Worm (Caenorhabditis elegans) whole organism, L3 larva: ENCODE measurements around the gene C47E8.3.

Experiments
- R02D3.7 ChIP-seq: fragments of 150-350 bp; optimal IDR thresholded peaks from 2 replicates; lab custom pipeline; 2014; ENCODE audit warnings: missing biosample characterization, missing genetic modification characterization
- ZK546.5 ChIP-seq: sonication (generic microtip); optimal IDR thresholded peaks from 2 replicates; lab custom pipeline; 2017; ENCODE audit warnings: missing biosample characterization, missing genetic modification characterization
- aly-2 ChIP-seq: fragments of 150-350 bp; optimal IDR thresholded peaks from 2 replicates; lab custom pipeline; 2014; ENCODE audit warnings: missing biosample characterization, missing genetic modification characterization
- ama-1 ChIP-seq: fragments of 150-350 bp; optimal IDR thresholded peaks from 2 replicates; lab custom pipeline; 2018
- ceh-16 ChIP-seq: sonication (generic microtip); optimal IDR thresholded peaks from 2 replicates; lab custom pipeline; 2017; ENCODE audit warnings: missing biosample characterization, missing genetic modification characterization
- ceh-28 ChIP-seq: fragments of 150-350 bp; optimal IDR thresholded peaks from 2 replicates; lab custom pipeline; 2014; ENCODE audit warnings: missing biosample characterization, missing genetic modification reagents, missing genetic modification characterization
- ceh-82 ChIP-seq: fragments of 150-350 bp; optimal IDR thresholded peaks from 2 replicates; lab custom pipeline; 2014; ENCODE audit warnings: missing biosample characterization, missing genetic modification characterization
- ceh-9 ChIP-seq: sonication (generic microtip); optimal IDR thresholded peaks from 2 replicates; lab custom pipeline; 2018; ENCODE audit warnings: missing biosample characterization, missing genetic modification characterization
- daf-12 ChIP-seq: fragments of 150-350 bp; optimal IDR thresholded peaks from 2 replicates; lab custom pipeline; 2014; ENCODE audit warnings: missing biosample characterization, missing genetic modification reagents, missing genetic modification characterization
- egl-27 ChIP-seq: sonication (generic microtip); optimal IDR thresholded peaks from 4 replicates; lab custom pipeline; 2017; ENCODE audit warnings: missing biosample characterization, missing genetic modification reagents, missing genetic modification characterization
- egl-5 ChIP-seq: fragments of 150-350 bp; optimal IDR thresholded peaks from 2 replicates; lab custom pipeline; 2017; ENCODE audit warnings: missing biosample characterization, missing genetic modification reagents, missing genetic modification characterization, inconsistent platforms
- elt-1 ChIP-seq: fragments of 150-350 bp; optimal IDR thresholded peaks from 2 replicates; lab custom pipeline; 2014; ENCODE audit warnings: missing biosample characterization, missing genetic modification characterization
- elt-2 ChIP-seq: sonication (generic microtip); optimal IDR thresholded peaks from 2 replicates; lab custom pipeline; 2016; ENCODE audit warnings: missing genetic modification reagents, mild to moderate bottlenecking, missing genetic modification characterization, missing compliant biosample characterization
- elt-3 ChIP-seq, 3 experiments: fragments of 150-350 bp in 1 of 3; sonication (generic microtip) in 2 of 3; optimal IDR thresholded peaks; 2 replicates in 2 of 3; 4 replicates in 1 of 3; lab custom pipeline; 2014 to 2017; ENCODE audit warnings: missing biosample characterization in 3 of 3, missing genetic modification characterization in 3 of 3
- eor-1 ChIP-seq, 2 experiments: fragments of 150-350 bp; optimal IDR thresholded peaks; 2 replicates each; lab custom pipeline; 2014 to 2018; ENCODE audit warnings: missing biosample characterization in 2 of 2, missing genetic modification characterization in 2 of 2
- fkh-10 ChIP-seq: sonication (generic microtip); optimal IDR thresholded peaks from 2 replicates; lab custom pipeline; 2017; ENCODE audit warnings: missing biosample characterization, missing genetic modification reagents, missing genetic modification characterization
- fkh-2 ChIP-seq: fragments of 150-350 bp; optimal IDR thresholded peaks from 2 replicates; lab custom pipeline; 2014; ENCODE audit warnings: missing biosample characterization, missing genetic modification reagents, missing genetic modification characterization
- fos-1 ChIP-seq: fragments of 150-350 bp; optimal IDR thresholded peaks from 2 replicates; lab custom pipeline; 2014; ENCODE audit warnings: missing biosample characterization, missing genetic modification characterization
- hmg-11 ChIP-seq: sonication (generic microtip); optimal IDR thresholded peaks from 2 replicates; lab custom pipeline; 2016; ENCODE audit warnings: missing genetic modification characterization, missing compliant biosample characterization
- jun-1 ChIP-seq: fragments of 150-350 bp; optimal IDR thresholded peaks from 2 replicates; lab custom pipeline; 2014; ENCODE audit warnings: missing biosample characterization, missing genetic modification reagents, missing genetic modification characterization
- lin-15B ChIP-seq: fragments of 150-350 bp; optimal IDR thresholded peaks from 2 replicates; lab custom pipeline; 2014; ENCODE audit warnings: missing biosample characterization, missing genetic modification characterization
- lin-39 ChIP-seq: fragments of 150-350 bp; optimal IDR thresholded peaks from 2 replicates; lab custom pipeline; 2018; ENCODE audit warnings: missing biosample characterization, missing genetic modification reagents, missing genetic modification characterization
- lsy-12 ChIP-seq: sonication (generic microtip); optimal IDR thresholded peaks from 2 replicates; lab custom pipeline; 2016; ENCODE audit warnings: mild to moderate bottlenecking, missing genetic modification characterization, missing compliant biosample characterization
- mdl-1 ChIP-seq: fragments of 150-350 bp; optimal IDR thresholded peaks from 2 replicates; lab custom pipeline; 2014; ENCODE audit warnings: missing biosample characterization, missing genetic modification characterization
- nfya-1 ChIP-seq: sonication (generic microtip); optimal IDR thresholded peaks from 2 replicates; lab custom pipeline; 2017; ENCODE audit warnings: missing genetic modification characterization, mild to moderate bottlenecking, missing compliant biosample characterization, antibody characterized with exemption, moderate library complexity; ENCODE audit not compliant: insufficient read depth
- nhr-11 ChIP-seq: fragments of 150-350 bp; optimal IDR thresholded peaks from 2 replicates; lab custom pipeline; 2014; ENCODE audit warnings: missing biosample characterization, missing genetic modification characterization
- nhr-12 ChIP-seq: fragments of 150-350 bp; optimal IDR thresholded peaks from 2 replicates; lab custom pipeline; 2014; ENCODE audit warnings: missing biosample characterization, missing genetic modification characterization
- nhr-23 ChIP-seq: fragments of 150-350 bp; optimal IDR thresholded peaks from 2 replicates; lab custom pipeline; 2014; ENCODE audit warnings: missing biosample characterization, missing genetic modification reagents, missing genetic modification characterization
- nhr-237 ChIP-seq: fragments of 150-350 bp; optimal IDR thresholded peaks from 2 replicates; lab custom pipeline; 2014; ENCODE audit warnings: missing biosample characterization, missing genetic modification characterization
- nhr-25 ChIP-seq: sonication (generic microtip); optimal IDR thresholded peaks from 2 replicates; lab custom pipeline; 2017; ENCODE audit warnings: missing biosample characterization, missing genetic modification characterization
- nhr-28 ChIP-seq: fragments of 150-350 bp; optimal IDR thresholded peaks from 2 replicates; lab custom pipeline; 2014; ENCODE audit warnings: missing biosample characterization, missing genetic modification characterization
- nhr-43 ChIP-seq: sonication (generic microtip); optimal IDR thresholded peaks from 2 replicates; lab custom pipeline; 2016; ENCODE audit warnings: mild to moderate bottlenecking, missing genetic modification characterization, missing compliant biosample characterization; ENCODE audit not compliant: poor library complexity, severe bottlenecking
- nhr-67 ChIP-seq: fragments of 150-350 bp; optimal IDR thresholded peaks from 2 replicates; lab custom pipeline; 2014; ENCODE audit warnings: missing biosample characterization, missing genetic modification characterization
- nhr-76 ChIP-seq: fragments of 150-350 bp; sonication (generic microtip); optimal IDR thresholded peaks from 5 replicates; lab custom pipeline; 2014; ENCODE audit warnings: missing biosample characterization, missing genetic modification characterization
- nhr-77 ChIP-seq: fragments of 150-350 bp; optimal IDR thresholded peaks from 2 replicates; lab custom pipeline; 2014; ENCODE audit warnings: missing biosample characterization, missing genetic modification characterization
- pha-4 ChIP-seq: fragments of 150-350 bp; optimal IDR thresholded peaks from 2 replicates; lab custom pipeline; 2014; ENCODE audit warnings: missing biosample characterization, missing genetic modification reagents, missing genetic modification characterization
- pqm-1 ChIP-seq: fragments of 150-350 bp; optimal IDR thresholded peaks from 2 replicates; lab custom pipeline; 2017; ENCODE audit warnings: missing biosample characterization, missing genetic modification characterization, inconsistent platforms
- sea-2 ChIP-seq: fragments of 150-350 bp; sonication (generic microtip); optimal IDR thresholded peaks from 4 replicates; lab custom pipeline; 2014; ENCODE audit warnings: missing biosample characterization, missing genetic modification reagents, missing genetic modification characterization
- skn-1 ChIP-seq: fragments of 150-350 bp; optimal IDR thresholded peaks from 2 replicates; lab custom pipeline; 2014; ENCODE audit warnings: missing biosample characterization, missing genetic modification characterization
- snpc-4 ChIP-seq: fragments of 150-350 bp; optimal IDR thresholded peaks from 2 replicates; lab custom pipeline; 2014; ENCODE audit warnings: missing biosample characterization, missing genetic modification characterization
- tbx-2 ChIP-seq: sonication (generic microtip); optimal IDR thresholded peaks from 2 replicates; lab custom pipeline; 2016; ENCODE audit warnings: mild to moderate bottlenecking, missing genetic modification characterization, missing compliant biosample characterization
- unc-39 ChIP-seq: sonication (generic microtip); optimal IDR thresholded peaks from 4 replicates; lab custom pipeline; 2017; ENCODE audit warnings: missing biosample characterization, missing genetic modification characterization
- unc-62 ChIP-seq: fragments of 150-350 bp; sonication (generic microtip); optimal IDR thresholded peaks from 4 replicates; lab custom pipeline; 2014; ENCODE audit warnings: missing biosample characterization, missing genetic modification reagents, missing genetic modification characterization
- zag-1 ChIP-seq: fragments of 150-350 bp; optimal IDR thresholded peaks from 2 replicates; lab custom pipeline; 2014; ENCODE audit warnings: missing biosample characterization, missing genetic modification characterization
- ztf-11 ChIP-seq: fragments of 150-350 bp; optimal IDR thresholded peaks from 2 replicates; lab custom pipeline; 2014; ENCODE audit warnings: missing biosample characterization, missing genetic modification characterization
- ztf-4 ChIP-seq: fragments of 150-350 bp; optimal IDR thresholded peaks from 2 replicates; lab custom pipeline; 2014; ENCODE audit warnings: missing biosample characterization, missing genetic modification characterization

Gene C47E8.3

ce11 chrV:14689060-14689750 lies 9.1 kb downstream of the C47E8.3 start, which contains the start of gene gasr-8:
gasr-8 (plus strand) TSS chrV:14689110.
- no peak for TF ChIP-seq elt-3 (tag; optimal IDR thresholded peaks at IDR 0.05; lab: Kevin White, UChicago)
- TF ChIP-seq ceh-9 (tag; lab: Kevin White, UChicago), result no peak
- no peak for TF ChIP-seq pqm-1 (tag; lab: Kevin White, UChicago)
- peak; percentile 22 for TF ChIP-seq nfya-1
- TF ChIP-seq pha-4, result peak; percentile 18

- TF ChIP-seq R02D3.7 (tag; lab: Kevin White, UChicago), result no peak
- TF ChIP-seq pha-4, result no peak
- no peak for TF ChIP-seq pqm-1 (tag; lab: Kevin White, UChicago)
- TF ChIP-seq mdl-1, result no peak
- no peak for TF ChIP-seq jun-1 (tag; lab: Kevin White, UChicago)
- no peak for TF ChIP-seq nhr-77 (tag; lab: Kevin White, UChicago)
- TF ChIP-seq zag-1, result no peak
- no peak for TF ChIP-seq nhr-28
- TF ChIP-seq unc-62 (GFP tag; lab: Kevin White, UChicago), result no peak
- no peak for TF ChIP-seq ama-1 (lab: Kevin White, UChicago)
- TF ChIP-seq nfya-1, result no peak
- no peak for TF ChIP-seq nhr-237 (tag; lab: Kevin White, UChicago)
- TF ChIP-seq ceh-16 (tag; lab: Kevin White, UChicago), result no peak
- no peak for TF ChIP-seq lin-39 (tag; lab: Kevin White, UChicago)
- TF ChIP-seq egl-5 (tag; lab: Kevin White, UChicago), result no peak
- TF ChIP-seq skn-1 (tag; lab: Kevin White, UChicago), result no peak
- no peak for TF ChIP-seq elt-3 (tag; optimal IDR thresholded peaks at IDR 0.05; lab: Kevin White, UChicago)
- no peak for TF ChIP-seq fkh-2
Measured at ce11 chrV:14695713-14696112, 15.6 kb downstream of the C47E8.3 start.

- peak; percentile 59 for TF ChIP-seq fos-1 (tag; lab: Kevin White, UChicago)
- no peak for TF ChIP-seq eor-1 (tag; optimal IDR thresholded peaks at IDR 0.05; lab: Kevin White, UChicago)
- peak; percentile 73 for TF ChIP-seq elt-2 (tag; lab: Kevin White, UChicago)
- TF ChIP-seq mdl-1, result no peak
- peak; percentile 18 for TF ChIP-seq unc-62 (GFP tag; lab: Kevin White, UChicago)
- no peak for TF ChIP-seq elt-1 (tag; lab: Kevin White, UChicago)
- TF ChIP-seq unc-39, result no peak
- TF ChIP-seq lin-39 (tag; lab: Kevin White, UChicago), result peak; percentile 57
- TF ChIP-seq daf-12 (tag; lab: Kevin White, UChicago), result no peak
- peak; percentile 57 for TF ChIP-seq egl-5 (tag; lab: Kevin White, UChicago)
- no peak for TF ChIP-seq fkh-2
- no peak for TF ChIP-seq ceh-16 (tag; lab: Kevin White, UChicago)
- TF ChIP-seq nhr-237 (tag; lab: Kevin White, UChicago), result no peak
- TF ChIP-seq lin-15B (tag; lab: Kevin White, UChicago), result peak; percentile 59
- TF ChIP-seq ceh-9 (tag; lab: Kevin White, UChicago), result no peak
- peak; percentile 15 for TF ChIP-seq ceh-28
- TF ChIP-seq nhr-25 (tag; lab: Kevin White, UChicago), result peak; percentile 85
- TF ChIP-seq fkh-10 (GFP tag; lab: Kevin White, UChicago), result no peak
- peak; percentile 25 for TF ChIP-seq nhr-43 (tag; lab: Kevin White, UChicago)
- no peak for TF ChIP-seq aly-2 (tag; lab: Kevin White, UChicago)
- TF ChIP-seq tbx-2 (tag; lab: Kevin White, UChicago), result no peak
- TF ChIP-seq nfya-1, result peak; percentile 85
- no peak for TF ChIP-seq egl-27 (tag; lab: Kevin White, UChicago)
- TF ChIP-seq ztf-4, result no peak
- peak; percentile 15 for TF ChIP-seq nhr-76 (tag; lab: Kevin White, UChicago)
- peak; percentile 26 for TF ChIP-seq skn-1 (tag; lab: Kevin White, UChicago)
- TF ChIP-seq nhr-11 (tag; lab: Kevin White, UChicago), result peak; percentile 55
- TF ChIP-seq lsy-12 (tag; lab: Kevin White, UChicago), result peak; percentile 3
- TF ChIP-seq nhr-23 (tag; lab: Kevin White, UChicago), result peak; percentile 46
- peak; percentile 82 for TF ChIP-seq hmg-11
- no peak for TF ChIP-seq nhr-77 (tag; lab: Kevin White, UChicago)
- TF ChIP-seq ZK546.5 (tag; lab: Kevin White, UChicago), result no peak
- TF ChIP-seq ztf-11 (tag; lab: Kevin White, UChicago), result no peak
- TF ChIP-seq pqm-1 (tag; lab: Kevin White, UChicago), result peak; percentile 44
- TF ChIP-seq pha-4, result peak; percentile 80
- TF ChIP-seq ceh-82 (tag; lab: Kevin White, UChicago), result no peak
- TF ChIP-seq nhr-67 (tag; lab: Kevin White, UChicago), result no peak
- TF ChIP-seq nhr-12 (tag; lab: Kevin White, UChicago), result no peak
- no peak for TF ChIP-seq elt-3 (tag; optimal IDR thresholded peaks at IDR 0.05; lab: Kevin White, UChicago)
- peak; percentile 9 for TF ChIP-seq sea-2
- peak; percentile 77 for TF ChIP-seq snpc-4
Measured at ce11 chrV:14696604-14697307, 16.6 kb downstream of the C47E8.3 start, which contains the start of gene unc-112. unc-112 (minus strand) TSS chrV:14696654.
